Worm (Caenorhabditis elegans) whole organism, early embryonic: Measurements from ENCODE around the gene sup-36.
A peak's percentile ranks its signal among the peaks of the same experiment; 100 is the strongest.
"Not testable (repeated sequence)": the region's sequence is repeated elsewhere in the genome, so short reads cannot be mapped to it uniquely, and the experiment has no call there.

Experiments
- B0310.2 ChIP-seq: sonication (generic microtip); optimal IDR thresholded peaks from 2 replicates; lab custom pipeline; 2016; ENCODE audit warnings: mild to moderate bottlenecking, missing genetic modification characterization, missing compliant biosample characterization
- F13C5.2 ChIP-seq: sonication (generic microtip); optimal IDR thresholded peaks from 2 replicates; lab custom pipeline; 2017; ENCODE audit warnings: mild to moderate bottlenecking, missing genetic modification characterization, inconsistent platforms, missing compliant biosample characterization
- aly-1 ChIP-seq: sonication (generic microtip); optimal IDR thresholded peaks from 2 replicates; lab custom pipeline; 2016; ENCODE audit warnings: missing genetic modification characterization, missing compliant biosample characterization
- ama-1 ChIP-seq: fragments of 150-350 bp; optimal IDR thresholded peaks from 2 replicates; lab custom pipeline; 2014
- ceh-13 ChIP-seq: fragments of 200-800 bp; sonication (Bioruptor generic); optimal IDR thresholded peaks from 2 replicates; lab custom pipeline; 2018; ENCODE audit warnings: mild to moderate bottlenecking, missing genetic modification characterization, missing compliant biosample characterization
- ceh-36 ChIP-seq: sonication (generic microtip); optimal IDR thresholded peaks from 2 replicates; lab custom pipeline; 2016; ENCODE audit warnings: missing genetic modification characterization, inconsistent platforms, missing compliant biosample characterization
- ets-7 ChIP-seq: sonication (generic microtip); optimal IDR thresholded peaks from 2 replicates; lab custom pipeline; 2016; ENCODE audit warnings: missing genotype, missing genetic modification characterization, missing compliant biosample characterization
- flt-1 ChIP-seq: fragments of 200-800 bp; sonication (Bioruptor generic); IDR thresholded peaks from 2 replicates; pipeline ENCODE4 v1.3.6; 2022; ENCODE audit warnings: missing genetic modification characterization, missing compliant biosample characterization
- hmbx-1 ChIP-seq: sonication (generic microtip); optimal IDR thresholded peaks from 2 replicates; lab custom pipeline; 2016; ENCODE audit warnings: mild to moderate bottlenecking, missing genetic modification characterization, missing compliant biosample characterization
- hmg-4 ChIP-seq: fragments of 200-800 bp; sonication (Bioruptor generic); optimal IDR thresholded peaks from 2 replicates; lab custom pipeline; 2018; ENCODE audit warnings: mild to moderate bottlenecking, missing genetic modification characterization, missing compliant biosample characterization
- hnd-1 ChIP-seq: sonication (generic microtip); optimal IDR thresholded peaks from 2 replicates; lab custom pipeline; 2016; ENCODE audit warnings: missing genetic modification characterization, missing compliant biosample characterization
- pes-1 ChIP-seq: fragments of 200-800 bp; sonication (Bioruptor generic); IDR thresholded peaks from 2 replicates; pipeline ENCODE4 v1.3.6; 2022; ENCODE audit warnings: missing genetic modification reagents, missing genetic modification characterization, missing compliant biosample characterization
- scrt-1 ChIP-seq: fragments of 200-800 bp; sonication (Bioruptor generic); IDR thresholded peaks from 2 replicates; pipeline ENCODE4 v1.3.6; 2022; ENCODE audit warnings: missing genetic modification characterization, missing compliant biosample characterization
- sea-1 ChIP-seq: fragments of 200-800 bp; sonication (Bioruptor generic); conservative IDR thresholded peaks from 2 replicates; pipeline ENCODE4 v1.3.6; 2022; ENCODE audit warnings: missing genetic modification characterization, missing compliant biosample characterization
- tbx-11 ChIP-seq: fragments of 200-800 bp; sonication (Bioruptor generic); IDR thresholded peaks from 2 replicates; pipeline ENCODE4 v1.3.6; 2022; ENCODE audit warnings: missing genetic modification characterization, missing compliant biosample characterization
- tbx-37 ChIP-seq: fragments of 200-800 bp; sonication (Bioruptor generic); conservative IDR thresholded peaks from 2 replicates; pipeline ENCODE4 v1.3.6; 2022; ENCODE audit warnings: missing genetic modification reagents, missing genetic modification characterization, missing compliant biosample characterization
- tra-4 ChIP-seq: sonication (generic microtip); optimal IDR thresholded peaks from 2 replicates; lab custom pipeline; 2017; ENCODE audit warnings: missing genetic modification characterization, missing compliant biosample characterization

sup-36 gene

ce11 chrIV:6581658-6582057, 19.8 kb upstream of the sup-36 start:
- TF ChIP-seq B0310.2 (tag; lab: Kevin White, UChicago): no peak
- no peak for TF ChIP-seq hnd-1 (tag; lab: Kevin White, UChicago)
- TF ChIP-seq ets-7: no peak
- no peak for TF ChIP-seq F13C5.2 (tag; lab: Kevin White, UChicago)
- TF ChIP-seq tra-4 (tag; lab: Kevin White, UChicago): no peak
- no peak for TF ChIP-seq sea-1
- TF ChIP-seq hmbx-1 (tag; lab: Kevin White, UChicago): no peak
- TF ChIP-seq flt-1: no peak
- TF ChIP-seq tbx-37 (GFP tag; lab: Robert Waterston, UW): no peak
- no peak for TF ChIP-seq ama-1 (lab: Kevin White, UChicago)
- no peak for TF ChIP-seq tbx-11
- no peak for TF ChIP-seq ceh-36
- TF ChIP-seq aly-1 (tag; lab: Kevin White, UChicago): no peak

DNA sequence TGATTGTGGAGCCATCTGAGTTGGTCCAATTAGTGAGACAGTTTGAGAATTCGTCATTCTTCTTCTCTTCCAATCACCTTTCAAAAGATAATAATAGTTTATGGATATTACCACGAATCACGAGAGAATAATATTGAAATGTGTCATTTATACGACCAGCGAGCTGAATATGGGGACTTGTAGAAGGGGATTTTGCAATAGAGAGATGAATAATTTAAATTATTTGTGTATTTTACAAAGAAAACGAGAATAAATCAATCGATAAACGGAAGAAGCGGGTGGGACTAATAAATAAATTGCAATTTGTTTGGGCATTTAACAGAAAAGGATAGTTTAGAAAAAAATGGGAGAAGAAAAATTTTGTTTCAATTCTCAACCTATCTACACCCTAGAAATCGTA, 18.9 kb upstream of the sup-36 start, which contains the start of gene odr-8:
TSS of gene odr-8 (minus strand) at position 101 of the 400 bp plus-strand sequence.
- TF ChIP-seq ceh-36 (no peak), scrt-1 (GFP tag; lab: Robert Waterston, UW) (no peak), hmbx-1 (tag; lab: Kevin White, UChicago) (no peak)

ce11 chrIV:6585397-6585921, 16.0 kb upstream of the sup-36 start, which contains the start of the genes F38A5.2 and dnj-11:
F38A5.2 (minus strand) TSS chrIV:6585400.
dnj-11 (plus strand) TSS chrIV:6585871.
- TF ChIP-seq F13C5.2 (tag; lab: Kevin White, UChicago) (peak; percentile 59), pes-1 (no peak)

ce11 chrIV:6588080-6588613, 13.3 kb upstream of the sup-36 start:
- TF ChIP-seq hnd-1 (tag; lab: Kevin White, UChicago) (no peak), aly-1 (tag; lab: Kevin White, UChicago) (no peak), ama-1 (lab: Kevin White, UChicago) (no peak), tbx-37 (GFP tag; lab: Robert Waterston, UW) (no peak), ets-7 (no peak), hmbx-1 (tag; lab: Kevin White, UChicago) (no peak), hmg-4 (GFP tag; lab: Kevin White, UChicago) (no peak), sea-1 (no peak), tra-4 (tag; lab: Kevin White, UChicago) (no peak), pes-1 (no peak), ceh-13 (no peak), scrt-1 (GFP tag; lab: Robert Waterston, UW) (no peak), F13C5.2 (tag; lab: Kevin White, UChicago) (no peak), ceh-36 (no peak), flt-1 (no peak), B0310.2 (tag; lab: Kevin White, UChicago) (no peak)

ce11 chrIV:6590029-6590428, 11.4 kb upstream of the sup-36 start, which contains the start of the genes lec-11 and irld-7:
lec-11 (minus strand) TSS chrIV:6590154.
irld-7 (plus strand) TSS chrIV:6590360.
- TF ChIP-seq F13C5.2 (tag; lab: Kevin White, UChicago): no peak
- TF ChIP-seq pes-1: no peak
- no peak for TF ChIP-seq hnd-1 (tag; lab: Kevin White, UChicago)
- TF ChIP-seq ceh-13: no peak
- TF ChIP-seq tbx-11: no peak
- no peak for TF ChIP-seq B0310.2 (tag; lab: Kevin White, UChicago)
- no peak for TF ChIP-seq ama-1 (lab: Kevin White, UChicago)
- TF ChIP-seq ceh-36: no peak
- no peak for TF ChIP-seq aly-1 (tag; lab: Kevin White, UChicago)
- no peak for TF ChIP-seq scrt-1 (GFP tag; lab: Robert Waterston, UW)
- TF ChIP-seq sea-1: no peak
- no peak for TF ChIP-seq tra-4 (tag; lab: Kevin White, UChicago)
- no peak for TF ChIP-seq ets-7
- no peak for TF ChIP-seq hmg-4 (GFP tag; lab: Kevin White, UChicago)
- TF ChIP-seq flt-1: no peak
- no peak for TF ChIP-seq tbx-37 (GFP tag; lab: Robert Waterston, UW)
- TF ChIP-seq hmbx-1 (tag; lab: Kevin White, UChicago): no peak

DNA sequence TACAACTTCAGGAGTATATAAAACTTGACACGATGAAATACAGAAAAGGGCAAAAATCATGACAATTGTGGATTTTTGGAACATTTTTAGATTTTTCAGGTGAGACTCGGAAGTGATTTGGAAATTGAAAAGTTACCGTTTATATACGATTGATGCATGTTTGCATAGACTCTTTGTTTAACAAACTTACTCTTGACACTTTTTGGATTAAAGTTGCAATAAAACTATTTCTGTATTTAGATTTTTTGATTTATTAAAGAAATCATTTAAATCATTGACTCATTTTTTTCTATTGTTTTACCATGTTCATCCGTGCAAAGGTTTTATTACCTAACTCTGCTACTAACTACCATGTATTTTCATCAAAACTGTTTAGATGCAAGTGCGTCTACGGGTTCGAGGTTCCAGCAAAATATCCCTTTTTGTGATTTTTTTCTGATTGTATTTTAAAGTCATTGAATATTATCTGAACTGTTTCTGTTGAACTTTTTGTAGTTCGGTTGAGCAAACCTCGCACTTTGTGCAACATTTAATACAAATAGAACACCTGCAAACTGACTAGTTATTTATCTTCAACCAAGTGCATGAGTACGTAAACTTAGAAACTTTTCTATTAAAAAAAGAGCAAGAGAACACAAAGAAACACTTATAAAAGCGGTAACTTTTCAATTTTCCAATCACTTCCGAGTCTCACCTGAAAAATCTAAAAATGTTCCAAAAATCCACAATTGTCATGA, 10.3 kb upstream of the sup-36 start, which contains the start of the genes nspb-1 and nspb-2:
TSS of gene nspb-1 (minus strand) at position 101 of the 737 bp plus-strand sequence.
TSS of gene nspb-2 (plus strand) at position 687 of the 737 bp plus-strand sequence.
- not testable (repeated sequence) for TF ChIP-seq sea-1; B0310.2 (tag; lab: Kevin White, UChicago); F13C5.2 (tag; lab: Kevin White, UChicago)

ce11 chrIV:6594871-6595270, 6.6 kb upstream of the sup-36 start, which contains the start of gene nspb-3:
nspb-3 (minus strand) TSS chrIV:6594971.
- TF ChIP-seq tbx-37 (GFP tag; lab: Robert Waterston, UW); pes-1; sea-1: not testable (repeated sequence)

- no peak for TF ChIP-seq sea-1
Observed at ce11 chrIV:6595912-6596311, 5.6 kb upstream of the sup-36 start, which contains the start of gene F38A5.22. F38A5.22 (minus strand) TSS chrIV:6595940.
